Fruit fly (Drosophila melanogaster) whole organism, prepupa: ENCODE data around the gene PlexA.

Experiments
- Blimp-1 ChIP-seq: fragments of 200-800 bp; sonication (Bioruptor generic); optimal IDR thresholded peaks from 3 replicates; lab custom pipeline; 2017; ENCODE audit warnings: missing biosample characterization, missing genetic modification characterization, mild to moderate bottlenecking, moderate library complexity, missing genetic modification reagents
- CG11902 ChIP-seq: fragments of 200-800 bp; sonication (Bioruptor generic); optimal IDR thresholded peaks from 3 replicates; lab custom pipeline; 2016; ENCODE audit warnings: missing biosample characterization, missing genetic modification characterization
- CG1621 ChIP-seq: fragments of 200-800 bp; sonication (Bioruptor generic); optimal IDR thresholded peaks from 3 replicates; lab custom pipeline; 2018; ENCODE audit warnings: missing biosample characterization, mild to moderate bottlenecking, missing genetic modification characterization
- CG16779 ChIP-seq: fragments of 200-800 bp; sonication (Bioruptor generic); optimal IDR thresholded peaks from 3 replicates; lab custom pipeline; 2017; ENCODE audit warnings: missing biosample characterization, mild to moderate bottlenecking, missing genetic modification characterization
- CG4318 ChIP-seq: fragments of 200-800 bp; sonication (Bioruptor generic); optimal IDR thresholded peaks from 3 replicates; lab custom pipeline; 2017; ENCODE audit warnings: missing biosample characterization, mild to moderate bottlenecking, missing genetic modification characterization
- CG7368 ChIP-seq: fragments of 200-800 bp; sonication (Bioruptor generic); optimal IDR thresholded peaks from 3 replicates; lab custom pipeline; 2016; ENCODE audit warnings: missing biosample characterization, missing genetic modification characterization
- CG9139 ChIP-seq: fragments of 200-800 bp; sonication (Bioruptor generic); optimal IDR thresholded peaks from 3 replicates; lab custom pipeline; 2017; ENCODE audit warnings: missing biosample characterization, mild to moderate bottlenecking, missing genetic modification characterization
- Ets96B ChIP-seq: fragments of 200-800 bp; optimal IDR thresholded peaks from 2 replicates; lab custom pipeline; 2019; ENCODE audit warnings: missing biosample characterization, mild to moderate bottlenecking, missing genetic modification characterization, moderate library complexity
- Hr39 ChIP-seq: fragments of 200-800 bp; sonication (Bioruptor generic); optimal IDR thresholded peaks from 2 replicates; lab custom pipeline; 2016; ENCODE audit warnings: missing biosample characterization, missing genetic modification characterization
- Sox102F ChIP-seq: fragments of 200-800 bp; sonication (Bioruptor generic); optimal IDR thresholded peaks from 2 replicates; lab custom pipeline; 2016; ENCODE audit warnings: missing biosample characterization, mild to moderate bottlenecking, missing genetic modification characterization
- cyc ChIP-seq: fragments of 200-800 bp; sonication (Bioruptor generic); optimal IDR thresholded peaks from 3 replicates; lab custom pipeline; 2016; ENCODE audit warnings: missing biosample characterization, missing genetic modification characterization
- eg ChIP-seq: fragments of 200-800 bp; sonication (Bioruptor generic); IDR thresholded peaks from 3 replicates; pipeline ENCODE4 v1.3.6; 2022; ENCODE audit warnings: missing biosample characterization, missing genetic modification characterization
- fd85E ChIP-seq: fragments of 200-800 bp; sonication (Bioruptor generic); optimal IDR thresholded peaks from 3 replicates; lab custom pipeline; 2016; ENCODE audit warnings: missing biosample characterization, missing genetic modification characterization
- topi ChIP-seq: fragments of 200-800 bp; sonication (Bioruptor generic); optimal IDR thresholded peaks from 3 replicates; lab custom pipeline; 2016; ENCODE audit warnings: missing biosample characterization, missing genetic modification characterization

- TF ChIP-seq eg (no peak), Hr39 (peak; percentile 26), CG4318 (no peak), CG16779 (tag; lab: Kevin White, UChicago) (no peak), CG11902 (no peak), Sox102F (no peak), topi (GFP tag; lab: Kevin White, UChicago) (no peak), Ets96B (tag; lab: Kevin White, UChicago) (peak; percentile 4), CG7368 (GFP tag; lab: Kevin White, UChicago) (no peak), CG9139 (GFP tag; lab: Kevin White, UChicago) (no peak), CG1621 (tag; lab: Kevin White, UChicago) (no peak), Blimp-1 (GFP tag; lab: Kevin White, UChicago) (no peak), cyc (GFP tag; lab: Kevin White, UChicago) (peak; percentile 0), fd85E (no peak)
These were observed 3.8 kb upstream of the PlexA start for dm6 chr4:1030692-1031110.
